Fruit fly (Drosophila melanogaster): ENCODE results near the gene CG9628.

The CG9628 gene

dm6 chr3L:14636740-14637189 lies 14.2 kb downstream of the CG9628 start (continued):
- TF ChIP-seq CG9139 (GFP tag; optimal IDR thresholded peaks at IDR 0.05) (peak; percentile 85), svp (GFP tag) (peak; percentile 95), OdsH (GFP tag; optimal IDR thresholded peaks at IDR 0.05) (peak; percentile 91), CG10631 (GFP tag; optimal IDR thresholded peaks at IDR 0.05) (peak; percentile 95), net (GFP tag; optimal IDR thresholded peaks at IDR 0.05) (peak; percentile 89), topi (GFP tag; optimal IDR thresholded peaks at IDR 0.05) (peak; percentile 92), CG34406 (GFP tag; optimal IDR thresholded peaks at IDR 0.05) (peak; percentile 92), Ets96B (tag; optimal IDR thresholded peaks at IDR 0.05) (peak; percentile 92), acj6 (GFP tag; optimal IDR thresholded peaks at IDR 0.05) (peak; percentile 91), Eip93F (GFP tag; optimal IDR thresholded peaks at IDR 0.05) (peak; percentile 60), cyc (GFP tag; optimal IDR thresholded peaks at IDR 0.05) (peak; percentile 90), CG6854 (GFP tag; optimal IDR thresholded peaks at IDR 0.05) (peak; percentile 84), CG1621 (tag; optimal IDR thresholded peaks at IDR 0.05) (peak; percentile 86), achi (GFP tag; optimal IDR thresholded peaks at IDR 0.05) (peak; percentile 94), CG10669 (GFP tag; optimal IDR thresholded peaks at IDR 0.05) (peak; percentile 92), fkh (GFP tag; optimal IDR thresholded peaks at IDR 0.05) (no peak), Sox15 (GFP tag; optimal IDR thresholded peaks at IDR 0.05) (peak; percentile 83), CG8119 (GFP tag; IDR thresholded peaks at IDR 0.05) (peak; percentile 94), spab (GFP tag; optimal IDR thresholded peaks at IDR 0.05) (peak; percentile 93), dac (GFP tag; optimal IDR thresholded peaks at IDR 0.05) (peak; percentile 82), pdm3 (GFP tag; optimal IDR thresholded peaks at IDR 0.05) (peak; percentile 92), CG11762 (GFP tag; optimal IDR thresholded peaks at IDR 0.05; ENCODE audit: insufficient read depth) (peak; percentile 87), Ets21C (GFP tag; optimal IDR thresholded peaks at IDR 0.05) (peak; percentile 72), CG6163 (GFP tag; IDR thresholded peaks at IDR 0.05) (peak; percentile 96), vri (GFP tag; optimal IDR thresholded peaks at IDR 0.05) (peak; percentile 83), Hr38 (GFP tag; optimal IDR thresholded peaks at IDR 0.05) (no peak), CG11294 (GFP tag; IDR thresholded peaks at IDR 0.05) (peak; percentile 60), CG11902 (GFP tag; optimal IDR thresholded peaks at IDR 0.05) (peak; percentile 85), CG3919 (GFP tag; optimal IDR thresholded peaks at IDR 0.05) (peak; percentile 96), CG6808 (GFP tag; optimal IDR thresholded peaks at IDR 0.05) (peak; percentile 91), dsx (GFP tag; optimal IDR thresholded peaks at IDR 0.05; ENCODE audit: poor library complexity, severe bottlenecking) (peak; percentile 88), fd59A (GFP tag; optimal IDR thresholded peaks at IDR 0.05) (peak; percentile 89), CG15336 (GFP tag; IDR thresholded peaks at IDR 0.05) (peak; percentile 91), CG6792 (GFP tag; optimal IDR thresholded peaks at IDR 0.05) (peak; percentile 94), CG6276 (GFP tag; optimal IDR thresholded peaks at IDR 0.05) (peak; percentile 83)

DNA sequence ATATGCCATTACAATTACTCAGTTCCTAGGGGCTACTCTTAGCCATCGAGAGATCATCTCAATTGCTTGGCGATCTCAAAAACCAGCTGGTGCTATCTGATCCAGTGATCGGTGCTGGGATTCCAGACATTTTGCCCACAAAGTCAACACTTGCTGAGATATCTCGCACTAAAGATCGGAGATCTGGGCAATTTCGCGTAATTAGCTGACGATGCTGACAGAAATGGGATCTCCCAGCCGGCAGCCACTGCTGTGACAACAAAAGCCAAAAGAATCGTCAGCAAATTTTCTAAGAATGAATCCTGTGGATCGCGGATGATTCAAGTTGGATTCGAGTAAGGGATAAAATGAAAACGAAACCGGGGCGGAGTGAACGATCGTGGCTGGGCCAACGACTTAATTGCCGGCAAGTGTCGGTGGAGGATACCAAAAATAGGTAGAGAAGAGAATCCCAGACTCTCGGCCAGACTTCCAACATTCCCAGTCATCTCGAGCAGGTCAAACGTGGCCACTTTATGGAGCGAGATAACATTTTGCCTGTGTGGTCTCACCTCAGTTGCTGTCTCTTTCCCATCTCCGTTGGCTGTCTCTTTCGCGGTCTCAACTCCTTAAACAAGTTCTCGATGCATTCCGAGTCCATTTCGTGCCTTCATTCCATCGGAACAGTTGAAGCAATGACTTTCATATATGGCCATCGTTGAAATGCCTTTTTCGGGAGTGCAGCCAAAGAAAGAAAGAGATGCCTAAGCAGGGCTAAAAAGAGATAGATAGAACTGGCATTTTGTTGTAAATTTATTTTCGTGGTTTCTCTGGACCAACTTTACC lies 15.3 kb downstream of the CG9628 start:
- TF ChIP-seq net (GFP tag; optimal IDR thresholded peaks at IDR 0.05) (no peak), Sox102F (GFP tag; optimal IDR thresholded peaks at IDR 0.05) (peak; percentile 8), salr (GFP tag; optimal IDR thresholded peaks at IDR 0.05) (no peak), dsx (GFP tag; optimal IDR thresholded peaks at IDR 0.05; ENCODE audit: poor library complexity, severe bottlenecking) (peak; percentile 64), topi (GFP tag; optimal IDR thresholded peaks at IDR 0.05) (no peak), svp (GFP tag) (peak; percentile 29), CG34406 (GFP tag; optimal IDR thresholded peaks at IDR 0.05) (no peak), Sox14 (GFP tag; optimal IDR thresholded peaks at IDR 0.05) (no peak), spab (GFP tag; optimal IDR thresholded peaks at IDR 0.05) (no peak), Eip78C (GFP tag) (peak; percentile 62)

All from whole organism, prepupa.